Fruit fly (Drosophila melanogaster) Kc167 (cell line): ENCODE data around the gene Ubc7.

Experiments used
- Myc ChIP-seq: fragments of >200 bp; optimal IDR thresholded peaks from 2 replicates; lab custom pipeline; 2017; ENCODE audit warnings: missing external identifiers
- Sin3A ChIP-seq: fragments of >200 bp; optimal IDR thresholded peaks from 2 replicates; lab custom pipeline; 2018; ENCODE audit warnings: missing external identifiers
- h ChIP-seq: fragments of >200 bp; optimal IDR thresholded peaks from 3 replicates; lab custom pipeline; 2018; ENCODE audit warnings: missing external identifiers
- insv ChIP-seq: fragments of >200 bp; optimal IDR thresholded peaks from 3 replicates; lab custom pipeline; 2018; ENCODE audit warnings: missing external identifiers
- psq ChIP-seq: fragments of >200 bp; optimal IDR thresholded peaks from 2 replicates; lab custom pipeline; 2017; ENCODE audit warnings: missing external identifiers
- ttk ChIP-seq: sonication (Bioruptor generic); optimal IDR thresholded peaks from 2 replicates; lab custom pipeline; 2017; ENCODE audit warnings: missing external identifiers

Ubc7 gene

DNA sequence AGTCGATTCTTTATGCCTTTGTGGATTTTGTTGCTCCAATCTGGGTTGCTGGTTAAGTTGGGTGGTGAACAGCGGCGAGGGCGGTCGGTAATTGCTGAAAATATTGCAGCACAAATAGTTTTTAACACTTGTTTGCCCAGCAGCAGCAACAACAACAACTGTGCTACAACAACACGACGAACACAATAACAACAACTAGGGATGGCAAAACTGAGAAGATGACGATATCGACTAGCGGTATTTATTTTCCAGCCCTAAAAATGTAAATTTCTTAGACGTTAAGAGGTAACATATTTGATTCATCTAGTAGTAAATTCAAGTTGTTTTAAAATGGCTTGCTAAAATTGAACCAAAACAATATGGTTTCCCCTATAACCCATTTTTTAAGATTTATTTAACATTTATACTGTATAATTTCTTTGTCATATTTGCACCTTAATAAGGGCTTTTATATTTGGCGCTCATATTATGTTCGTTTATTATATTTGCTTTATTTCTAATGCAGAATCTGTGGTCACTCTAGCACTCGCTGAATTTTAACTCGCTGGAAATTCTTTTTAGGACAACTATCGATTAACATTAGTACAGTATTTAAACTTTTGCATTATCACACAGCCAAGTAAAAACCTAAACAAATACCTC, 5.0 kb downstream of the Ubc7 start:
- TF ChIP-seq ttk (no peak), insv (lab: Kevin White, UChicago) (no peak), psq (lab: Kevin White, UChicago) (no peak), h (lab: Kevin White, UChicago) (no peak), Myc (lab: Kevin White, UChicago) (no peak), Sin3A (lab: Kevin White, UChicago) (no peak)

dm6 chrX:16598978-16599664, 5.6 kb downstream of the Ubc7 start, which contains the start of the genes CG9784 and Nup153:
CG9784 (minus strand) TSS chrX:16599215.
Nup153 (plus strand) TSS chrX:16599241.
- TF ChIP-seq Sin3A (lab: Kevin White, UChicago) (no peak), Myc (lab: Kevin White, UChicago) (no peak), ttk (no peak), psq (lab: Kevin White, UChicago) (no peak), insv (lab: Kevin White, UChicago) (no peak), h (lab: Kevin White, UChicago) (no peak)

DNA sequence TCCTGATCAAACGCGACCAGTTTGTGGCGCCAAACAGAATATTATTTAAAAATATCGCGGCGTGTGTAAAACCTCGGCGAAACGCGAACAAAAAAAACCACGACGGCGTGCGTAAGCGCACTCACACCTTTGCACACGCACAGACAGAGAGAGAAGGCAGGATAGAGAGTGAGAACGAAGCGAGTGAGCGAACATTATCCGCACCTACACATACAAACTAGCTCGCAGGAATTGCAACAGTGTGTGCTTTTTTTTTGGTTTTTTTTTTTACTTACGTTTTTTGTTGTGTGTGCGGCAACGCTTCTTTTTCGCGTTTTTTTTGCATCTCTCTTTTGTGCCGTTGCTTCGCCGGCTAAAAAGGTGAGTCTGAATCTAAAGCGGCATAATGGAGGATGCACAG, 6.3 kb downstream of the Ubc7 start:
- TF ChIP-seq h (lab: Kevin White, UChicago) = no peak
- TF ChIP-seq Sin3A (lab: Kevin White, UChicago) = no peak
- TF ChIP-seq psq (lab: Kevin White, UChicago) = no peak
- no peak for TF ChIP-seq insv (lab: Kevin White, UChicago)
- no peak for TF ChIP-seq ttk
- no peak for TF ChIP-seq Myc (lab: Kevin White, UChicago)

DNA sequence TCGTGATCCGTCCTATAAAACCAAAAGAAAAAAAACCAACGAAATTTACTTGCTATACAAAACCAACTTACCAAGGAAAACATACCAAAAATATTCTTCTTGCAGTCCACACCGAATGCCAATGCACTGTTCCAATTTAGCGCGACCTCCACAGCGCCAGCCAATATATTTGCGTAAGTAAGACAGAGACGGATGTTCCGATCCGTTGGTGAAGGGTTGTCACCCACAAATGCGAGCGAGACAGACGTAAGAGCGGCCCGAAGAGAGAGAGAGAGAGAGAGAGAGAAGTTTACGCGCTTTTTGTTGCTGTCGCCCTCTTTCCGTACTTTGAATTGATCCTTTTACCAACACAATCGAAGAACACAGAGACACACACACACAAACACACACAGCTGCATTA, 14.4 kb downstream of the Ubc7 start:
- TF ChIP-seq Sin3A (lab: Kevin White, UChicago) = no peak
- no peak for TF ChIP-seq insv (lab: Kevin White, UChicago)
- TF ChIP-seq ttk = no peak
- no peak for TF ChIP-seq Myc (lab: Kevin White, UChicago)
- no peak for TF ChIP-seq h (lab: Kevin White, UChicago)
- TF ChIP-seq psq (lab: Kevin White, UChicago) = no peak

dm6 chrX:16610601-16611058, 17.2 kb downstream of the Ubc7 start, which contains the start of gene mbt:
mbt (plus strand) TSS chrX:16610685.
- TF ChIP-seq insv (lab: Kevin White, UChicago) (no peak), ttk (no peak), h (lab: Kevin White, UChicago) (no peak), psq (lab: Kevin White, UChicago) (no peak), Sin3A (lab: Kevin White, UChicago) (no peak), Myc (lab: Kevin White, UChicago) (no peak)

dm6 chrX:16616773-16617738, 23.6 kb downstream of the Ubc7 start:
- no peak for TF ChIP-seq insv (lab: Kevin White, UChicago)
- no peak for TF ChIP-seq Myc (lab: Kevin White, UChicago)
- TF ChIP-seq ttk = no peak
- no peak for TF ChIP-seq Sin3A (lab: Kevin White, UChicago)
- no peak for TF ChIP-seq h (lab: Kevin White, UChicago)
- no peak for TF ChIP-seq psq (lab: Kevin White, UChicago)

- TF ChIP-seq Myc (lab: Kevin White, UChicago) (no peak), Sin3A (lab: Kevin White, UChicago) (no peak), insv (lab: Kevin White, UChicago) (no peak), psq (lab: Kevin White, UChicago) (no peak), h (lab: Kevin White, UChicago) (no peak), ttk (no peak)
Observed at dm6 chrX:16618724-16619123, 25.2 kb downstream of the Ubc7 start.

DNA sequence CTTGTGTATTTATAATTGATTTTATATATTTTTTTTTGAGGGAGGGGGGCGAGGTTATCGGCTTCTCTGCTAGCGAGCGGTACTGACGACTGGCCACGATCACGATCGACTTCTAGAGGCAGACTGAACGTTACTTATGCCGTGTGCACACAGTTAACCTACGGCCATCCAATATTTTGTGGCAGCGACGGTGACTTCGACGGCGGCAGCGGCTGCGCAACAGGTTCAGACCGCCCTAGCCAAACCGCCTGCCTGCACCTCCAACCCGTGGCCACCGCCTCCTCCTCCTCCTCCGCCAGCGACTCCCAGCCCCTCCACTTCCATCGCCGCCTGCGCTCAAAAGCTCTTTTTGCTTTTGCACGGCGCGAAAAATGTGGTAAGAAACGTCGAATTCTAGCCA, 28.0 kb downstream of the Ubc7 start, which contains the start of gene CG9782:
Gene CG9782, minus strand, starts transcription at position 128 of the 400 bp plus-strand sequence.
- no peak for TF ChIP-seq insv (lab: Kevin White, UChicago)

- no peak for TF ChIP-seq Myc (lab: Kevin White, UChicago)
- TF ChIP-seq Sin3A (lab: Kevin White, UChicago) = no peak
- no peak for TF ChIP-seq psq (lab: Kevin White, UChicago)
- TF ChIP-seq ttk = no peak
- no peak for TF ChIP-seq h (lab: Kevin White, UChicago)
- no peak for TF ChIP-seq insv (lab: Kevin White, UChicago)
Observed at dm6 chrX:16623524-16623923, 30.0 kb downstream of the Ubc7 start.

DNA sequence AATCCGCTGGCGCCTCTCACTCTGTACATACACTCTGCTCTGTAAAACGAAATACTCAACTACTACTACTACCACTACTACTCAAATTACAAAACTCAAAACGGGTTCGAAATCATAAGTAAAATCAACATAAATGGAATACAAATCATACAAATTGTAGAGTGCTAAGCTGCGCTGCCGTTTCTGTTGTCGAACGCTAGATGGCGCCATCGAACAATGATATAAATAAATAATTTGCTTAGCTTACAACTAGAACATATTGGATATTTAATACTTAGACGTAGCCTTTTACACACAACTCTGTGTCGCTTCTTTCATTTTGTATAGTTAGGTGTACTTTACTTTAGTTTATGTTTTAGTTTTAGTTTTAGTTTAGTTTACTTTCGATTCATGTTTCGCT, 31.0 kb downstream of the Ubc7 start:
- TF ChIP-seq psq (lab: Kevin White, UChicago) (no peak), Sin3A (lab: Kevin White, UChicago) (no peak), Myc (lab: Kevin White, UChicago) (no peak), h (lab: Kevin White, UChicago) (no peak), insv (lab: Kevin White, UChicago) (no peak), ttk (no peak)

dm6 chrX:16632135-16632534, 38.7 kb downstream of the Ubc7 start, which contains the start of gene CG9777:
CG9777 (minus strand) TSS chrX:16632235.
- no peak for TF ChIP-seq Myc (lab: Kevin White, UChicago)
